Worm (Caenorhabditis elegans): ENCODE data around the gene pqn-36.

Gene pqn-36

ce11 chrX:15372772-15373171, 42.5 kb downstream of the pqn-36 start:
- TF ChIP-seq unc-86 (tag; optimal IDR thresholded peaks at IDR 0.05) (no peak), isw-1 (GFP tag; IDR thresholded peaks at IDR 0.05) (no peak), ceh-90 (tag; optimal IDR thresholded peaks at IDR 0.05) (no peak), efl-1 (optimal IDR thresholded peaks at IDR 0.05) (no peak), efl-1 (GFP tag; optimal IDR thresholded peaks at IDR 0.05 in 1 of 2) (peak in 1 of 2 experiments; percentile 68), nhr-85 (tag) (no peak), ets-5 (GFP tag; IDR thresholded peaks at IDR 0.05) (no peak)

DNA sequence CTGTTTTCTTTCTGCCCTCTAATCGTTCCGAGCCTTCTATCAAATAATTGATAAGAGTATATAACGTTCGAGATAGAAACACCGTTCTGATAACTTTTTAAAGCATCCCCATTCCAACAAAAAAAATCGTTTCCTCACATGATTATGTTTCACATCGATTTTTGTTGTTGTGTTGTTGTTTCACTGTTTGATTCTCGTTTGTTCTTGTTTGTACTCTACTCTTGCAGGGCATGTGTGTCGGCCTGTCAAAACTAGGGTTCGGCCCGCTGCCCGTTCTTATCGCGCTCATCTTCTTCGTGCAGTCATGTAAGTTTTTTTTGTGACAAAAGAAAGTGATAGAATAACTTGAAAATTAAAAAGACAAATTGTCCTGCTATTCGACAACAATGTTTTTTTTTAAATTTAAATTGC, 49.5 kb downstream of the pqn-36 start, which contains the start of gene C33A11.2:
Gene C33A11.2, plus strand, starts transcription at position 226 of the 411 bp plus-strand sequence.
- TF ChIP-seq lin-35 (GFP tag; optimal IDR thresholded peaks at IDR 0.05) (peak in 1 of 2 experiments; percentile 6), unc-130 (tag; optimal IDR thresholded peaks at IDR 0.05) (no peak), blmp-1 (tag; optimal IDR thresholded peaks at IDR 0.05) (peak; percentile 42), mdl-1 (tag; optimal IDR thresholded peaks at IDR 0.05) (no peak), unc-30 (tag; optimal IDR thresholded peaks at IDR 0.05) (no peak), elt-2 (tag; optimal IDR thresholded peaks at IDR 0.05) (no peak), ztf-4 (tag; optimal IDR thresholded peaks at IDR 0.05) (no peak), snu-23 (GFP tag; optimal IDR thresholded peaks at IDR 0.05) (no peak)

DNA sequence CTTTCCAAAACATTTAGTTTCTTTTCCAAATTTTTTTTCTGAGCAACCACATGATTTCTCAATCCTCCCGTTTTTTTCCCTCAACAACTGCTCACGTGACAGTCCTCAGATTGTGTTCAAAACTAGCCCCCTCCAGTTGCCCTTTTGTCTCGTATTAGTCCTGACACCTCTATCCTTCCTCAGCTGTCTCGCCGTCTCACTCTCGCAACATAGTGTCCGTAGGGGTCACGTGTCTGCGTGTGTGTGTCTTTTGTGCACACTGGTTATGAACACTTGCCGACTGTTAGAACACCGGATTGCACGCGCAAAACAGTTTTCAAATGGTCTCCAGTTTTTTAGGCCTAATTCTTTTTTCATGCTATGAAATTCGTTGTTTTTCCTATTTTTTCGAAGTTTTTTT, 50.1 kb downstream of the pqn-36 start:
- TF ChIP-seq mep-1 (tag; optimal IDR thresholded peaks at IDR 0.05) (peak; percentile 84), unc-62 (GFP tag; optimal IDR thresholded peaks at IDR 0.05) (no peak), F16B12.6 (tag; optimal IDR thresholded peaks at IDR 0.05) (peak; percentile 74), nhr-28 (tag; optimal IDR thresholded peaks at IDR 0.05) (no peak), lin-39 (tag; optimal IDR thresholded peaks at IDR 0.05) (peak; percentile 16), ceh-90 (tag; optimal IDR thresholded peaks at IDR 0.05) (no peak), mdl-1 (tag; optimal IDR thresholded peaks at IDR 0.05) (peak in 1 of 2 experiments; percentile 95), fkh-4 (tag; optimal IDR thresholded peaks at IDR 0.05; ENCODE audit: borderline replicate concordance) (no peak), nhr-11 (tag; optimal IDR thresholded peaks at IDR 0.05) (peak; percentile 3), egl-13 (tag; optimal IDR thresholded peaks at IDR 0.05) (no peak), lir-3 (tag; optimal IDR thresholded peaks at IDR 0.05; ENCODE audit: poor library complexity) (peak; percentile 76), lsy-2 (tag; optimal IDR thresholded peaks at IDR 0.05) (peak; percentile 62 to 82), C16A3.4 (tag; optimal IDR thresholded peaks at IDR 0.05) (peak; percentile 57), lin-14 (GFP tag; optimal IDR thresholded peaks at IDR 0.05) (peak; percentile 96), jun-1 (tag; optimal IDR thresholded peaks at IDR 0.05) (peak; percentile 67), skn-1 (tag; optimal IDR thresholded peaks at IDR 0.05) (peak; percentile 84), tlp-1 (tag; optimal IDR thresholded peaks at IDR 0.05) (no peak), nhr-19 (GFP tag; conservative IDR thresholded peaks at IDR 0.05) (peak; percentile 71), aly-2 (tag; optimal IDR thresholded peaks at IDR 0.05) (no peak), pax-3 (tag; optimal IDR thresholded peaks at IDR 0.05) (peak; percentile 73), ets-5 (GFP tag; IDR thresholded peaks at IDR 0.05) (no peak), ztf-4 (tag; optimal IDR thresholded peaks at IDR 0.05) (peak; percentile 70), vab-15 (tag; optimal IDR thresholded peaks at IDR 0.05) (no peak), hpl-2 (GFP tag; optimal IDR thresholded peaks at IDR 0.05) (no peak), ztf-11 (tag; optimal IDR thresholded peaks at IDR 0.05) (peak in 1 of 2 experiments; percentile 27), lin-15B (tag; optimal IDR thresholded peaks at IDR 0.05) (no peak), fkh-8 (tag; optimal IDR thresholded peaks at IDR 0.05) (peak; percentile 62), elt-2 (tag; optimal IDR thresholded peaks at IDR 0.05) (no peak), Y116A8C.19 (tag; optimal IDR thresholded peaks at IDR 0.05; ENCODE audit: borderline replicate concordance) (no peak), blmp-1 (tag; optimal IDR thresholded peaks at IDR 0.05) (peak; percentile 46), C04F5.9 (tag; optimal IDR thresholded peaks at IDR 0.05) (no peak), dpl-1 (GFP tag; optimal IDR thresholded peaks at IDR 0.05) (peak; percentile 26 to 54 (median 45)), nhr-84 (tag; optimal IDR thresholded peaks at IDR 0.05) (no peak), ceh-88 (GFP tag; IDR thresholded peaks at IDR 0.05) (0 out of 2 replicates have a peak, but pooled peaks have one; percentile 22), nhr-85 (tag) (peak; percentile 88), irx-1 (tag; optimal IDR thresholded peaks at IDR 0.05) (peak; percentile 76), zip-4 (GFP tag; optimal IDR thresholded peaks at IDR 0.05) (no peak), sup-37 (GFP tag; optimal IDR thresholded peaks at IDR 0.05) (peak; percentile 57), mab-9 (GFP tag; IDR thresholded peaks at IDR 0.05) (no peak), nhr-71 (tag; optimal IDR thresholded peaks at IDR 0.05) (peak; percentile 92), fos-1 (tag; optimal IDR thresholded peaks at IDR 0.05) (peak; percentile 1)
